Fruit fly (Drosophila melanogaster): ENCODE results near the gene Ubi-p5E.

dm6 chrX:6305317-6305716, 25.9 kb upstream of the Ubi-p5E start:
- TF ChIP-seq Dll (optimal IDR thresholded peaks at IDR 0.05) (no peak), usp (GFP tag; optimal IDR thresholded peaks at IDR 0.05) (no peak), pan (optimal IDR thresholded peaks at IDR 0.05) (no peak)
